Fruit fly (Drosophila melanogaster) whole organism, adult: ENCODE results near the gene CG14683.

Experiments used
- CG11617 ChIP-seq: fragments of 200-800 bp; sonication (Bioruptor generic); optimal IDR thresholded peaks from 2 replicates; lab custom pipeline; 2017; ENCODE audit warnings: mild to moderate bottlenecking, missing biosample characterization, missing genetic modification reagents, missing genetic modification characterization
- CG12768 ChIP-seq: fragments of 200-800 bp; sonication (Bioruptor generic); optimal IDR thresholded peaks from 2 replicates; lab custom pipeline; 2017; ENCODE audit warnings: missing biosample characterization, missing genetic modification characterization, mild to moderate bottlenecking, moderate library complexity, missing genetic modification reagents
- CG14711 ChIP-seq: fragments of 200-800 bp; sonication (Bioruptor generic); optimal IDR thresholded peaks from 2 replicates; lab custom pipeline; 2018; ENCODE audit warnings: missing biosample characterization, mild to moderate bottlenecking, missing genetic modification characterization, moderate library complexity
- CG1620 ChIP-seq: fragments of 200-800 bp; sonication (Bioruptor generic); optimal IDR thresholded peaks from 2 replicates; lab custom pipeline; 2016; ENCODE audit warnings: missing biosample characterization, missing genetic modification characterization
- CG33017 ChIP-seq: fragments of 200-800 bp; sonication (Bioruptor generic); optimal IDR thresholded peaks from 2 replicates; lab custom pipeline; 2018; ENCODE audit warnings: missing biosample characterization, mild to moderate bottlenecking, missing genetic modification characterization, moderate library complexity
- CG5204 ChIP-seq: fragments of 200-800 bp; sonication (Bioruptor generic); optimal IDR thresholded peaks from 2 replicates; lab custom pipeline; 2016; ENCODE audit warnings: missing biosample characterization, missing genetic modification characterization
- CG7045 ChIP-seq: fragments of 200-800 bp; sonication (Bioruptor generic); optimal IDR thresholded peaks from 2 replicates; lab custom pipeline; 2017; ENCODE audit warnings: missing biosample characterization, mild to moderate bottlenecking, missing genetic modification characterization
- CG7101 ChIP-seq: fragments of 200-800 bp; sonication (Bioruptor generic); optimal IDR thresholded peaks from 2 replicates; lab custom pipeline; 2018; ENCODE audit warnings: missing biosample characterization, mild to moderate bottlenecking, missing genetic modification characterization, moderate library complexity
- Clk ChIP-seq: fragments of 200-800 bp; sonication (Bioruptor generic); optimal IDR thresholded peaks from 2 replicates; lab custom pipeline; 2017; ENCODE audit warnings: missing biosample characterization, missing genetic modification characterization
- Crg-1 ChIP-seq: fragments of 200-800 bp; sonication (Bioruptor generic); optimal IDR thresholded peaks from 2 replicates; lab custom pipeline; 2016; ENCODE audit warnings: missing biosample characterization, missing genetic modification characterization
- Hr96 ChIP-seq: fragments of 200-800 bp; sonication (Bioruptor generic); optimal IDR thresholded peaks from 2 replicates; lab custom pipeline; 2016; ENCODE audit warnings: missing biosample characterization, missing genetic modification characterization
- Mnt ChIP-seq: fragments of 200-800 bp; sonication (Bioruptor generic); optimal IDR thresholded peaks from 2 replicates; lab custom pipeline; 2016; ENCODE audit warnings: missing biosample characterization, mild to moderate bottlenecking, missing genetic modification characterization
- bab1 ChIP-seq: fragments of 200-800 bp; sonication (Bioruptor generic); optimal IDR thresholded peaks from 3 replicates; lab custom pipeline; 2019; ENCODE audit warnings: missing biosample characterization, mild to moderate bottlenecking, missing genetic modification characterization, moderate library complexity
- cic ChIP-seq: fragments of 200-800 bp; sonication (Bioruptor generic); optimal IDR thresholded peaks from 2 replicates; lab custom pipeline; 2017; ENCODE audit warnings: missing biosample characterization, mild to moderate bottlenecking, missing genetic modification characterization, moderate library complexity
- cnc ChIP-seq, 2 experiments: fragments of >200 bp; optimal IDR thresholded peaks; 2 replicates each; lab custom pipeline; 2017
- kay ChIP-seq: fragments of 200-800 bp; sonication (Bioruptor generic); peaks from one replicate; lab custom pipeline; 2016; ENCODE audit warnings: missing biosample characterization, missing genetic modification characterization, borderline replicate concordance
- ovo ChIP-seq: fragments of 200-800 bp; sonication (Bioruptor generic); optimal IDR thresholded peaks from 2 replicates; lab custom pipeline; 2016; ENCODE audit warnings: missing biosample characterization, missing genetic modification characterization
- pad ChIP-seq: fragments of 200-800 bp; sonication (Bioruptor generic); optimal IDR thresholded peaks from 3 replicates; lab custom pipeline; 2017; ENCODE audit warnings: missing biosample characterization, missing genetic modification characterization, mild to moderate bottlenecking, moderate library complexity, missing genetic modification reagents
- tj ChIP-seq: fragments of 200-800 bp; sonication (Bioruptor generic); optimal IDR thresholded peaks from 3 replicates; lab custom pipeline; 2017; ENCODE audit warnings: missing biosample characterization, mild to moderate bottlenecking, missing genetic modification characterization, moderate library complexity
- toe ChIP-seq: fragments of 200-800 bp; sonication (Bioruptor generic); optimal IDR thresholded peaks from 2 replicates; lab custom pipeline; 2016; ENCODE audit warnings: missing biosample characterization, missing genetic modification characterization

The CG14683 gene

DNA sequence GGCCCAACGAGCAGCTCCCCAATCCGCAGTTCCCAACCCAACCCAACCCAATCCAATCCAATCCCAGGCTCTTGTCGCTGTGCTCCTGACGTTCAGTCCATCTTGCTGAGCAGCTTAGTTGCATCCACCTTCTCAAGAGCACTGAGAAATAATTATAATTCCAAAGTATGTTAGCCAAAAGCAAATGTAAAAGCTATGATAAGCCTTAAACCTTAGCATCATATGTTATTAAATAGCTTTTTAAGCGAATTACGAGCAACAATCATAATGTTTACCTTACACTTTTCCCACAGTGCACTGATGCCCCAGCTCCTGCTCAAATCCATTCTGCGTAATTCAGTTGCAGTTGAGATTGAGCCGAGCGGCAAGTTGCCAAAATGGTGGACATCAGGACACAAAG, 26.5 kb upstream of the CG14683 start:
- no peak for TF ChIP-seq cnc (optimal IDR thresholded peaks at IDR 0.05; lab: Kevin White, UChicago)
- TF ChIP-seq CG11617 (GFP tag; lab: Kevin White, UChicago), result no peak
- no peak for TF ChIP-seq Mnt (GFP tag; lab: Kevin White, UChicago)
- TF ChIP-seq CG12768 (GFP tag; lab: Kevin White, UChicago), result no peak
- no peak for TF ChIP-seq Hr96 (GFP tag; lab: Kevin White, UChicago)
- no peak for TF ChIP-seq pad (GFP tag; lab: Kevin White, UChicago)
- no peak for TF ChIP-seq CG14711 (tag; lab: Kevin White, UChicago)
- TF ChIP-seq CG5204 (GFP tag; lab: Kevin White, UChicago), result no peak

DNA sequence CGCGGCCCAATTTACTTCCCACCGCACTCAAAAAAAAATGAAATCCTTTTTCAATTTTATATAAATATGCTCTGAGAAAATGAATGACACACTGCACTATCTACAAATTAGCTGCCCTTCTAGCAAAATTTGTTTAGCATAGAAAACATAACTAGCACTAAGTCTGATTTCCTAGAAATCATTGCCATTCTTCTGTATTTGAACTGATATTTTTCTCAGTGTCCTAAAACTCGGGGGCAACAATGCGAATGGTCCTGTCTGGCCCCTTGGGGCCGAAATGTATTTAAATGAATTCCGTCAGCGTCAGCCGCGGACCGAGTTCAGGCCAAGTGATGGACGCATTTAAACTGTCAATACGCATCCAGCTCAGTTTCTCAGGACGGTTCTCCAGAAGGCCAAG, 23.8 kb upstream of the CG14683 start:
- TF ChIP-seq tj (GFP tag; lab: Kevin White, UChicago) (no peak), Mnt (GFP tag; lab: Kevin White, UChicago) (no peak), CG7101 (tag; lab: Kevin White, UChicago) (no peak), CG14711 (tag; lab: Kevin White, UChicago) (no peak), CG33017 (tag; lab: Kevin White, UChicago) (no peak), CG1620 (GFP tag; lab: Kevin White, UChicago) (no peak), toe (GFP tag; lab: Kevin White, UChicago) (no peak), pad (GFP tag; lab: Kevin White, UChicago) (no peak), cic (GFP tag; lab: Kevin White, UChicago) (no peak)

DNA sequence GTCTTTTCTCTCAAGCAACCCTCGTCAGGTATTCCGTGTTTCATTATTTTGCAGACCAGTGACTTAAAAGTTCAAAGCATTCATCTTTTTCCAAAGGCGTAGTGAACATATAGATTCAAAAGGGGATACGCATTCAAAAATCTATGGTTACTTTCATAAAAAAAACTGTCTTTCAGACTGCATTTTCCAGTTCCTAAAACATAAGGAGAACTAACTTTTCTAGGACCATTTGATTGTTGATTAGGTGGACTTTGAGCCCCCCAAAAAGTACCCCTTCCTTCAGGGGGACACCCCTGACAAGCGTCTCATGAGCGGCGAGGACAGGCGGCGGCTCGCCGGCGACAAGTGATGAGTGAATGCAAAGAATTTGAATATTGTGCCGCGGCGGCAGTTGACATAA, 22.9 kb upstream of the CG14683 start:
- no peak for TF ChIP-seq CG7101 (tag; lab: Kevin White, UChicago)
- no peak for TF ChIP-seq Hr96 (GFP tag; lab: Kevin White, UChicago)
- no peak for TF ChIP-seq Mnt (GFP tag; lab: Kevin White, UChicago)
- TF ChIP-seq cic (GFP tag; lab: Kevin White, UChicago), result no peak

DNA sequence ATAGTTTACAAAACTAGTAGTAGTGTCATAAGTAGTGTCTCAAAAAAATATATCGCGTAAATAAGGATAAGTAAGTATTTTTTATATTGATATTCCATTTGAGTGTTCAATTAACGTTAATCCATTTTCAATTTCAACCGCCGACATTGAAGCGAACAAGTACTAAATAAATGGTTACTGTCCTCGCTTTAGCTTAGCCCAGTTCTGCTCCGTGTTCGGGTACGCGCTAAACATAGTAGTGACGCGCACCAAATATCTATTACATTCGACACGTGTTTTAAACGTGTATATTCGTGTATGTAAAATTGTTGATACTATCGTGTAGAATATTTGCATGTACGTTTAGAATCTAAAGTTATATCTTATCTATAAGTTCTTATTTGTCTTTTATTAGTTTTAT, 21.3 kb upstream of the CG14683 start:
- no peak for TF ChIP-seq ovo (GFP tag; lab: Kevin White, UChicago)
- no peak for TF ChIP-seq toe (GFP tag; lab: Kevin White, UChicago)
- TF ChIP-seq Clk (GFP tag; lab: Kevin White, UChicago), result no peak
- TF ChIP-seq Hr96 (GFP tag; lab: Kevin White, UChicago), result no peak
- no peak for TF ChIP-seq cic (GFP tag; lab: Kevin White, UChicago)
- TF ChIP-seq CG7101 (tag; lab: Kevin White, UChicago), result no peak
- no peak for TF ChIP-seq pad (GFP tag; lab: Kevin White, UChicago)
- TF ChIP-seq Crg-1 (GFP tag; lab: Kevin White, UChicago), result peak; percentile 25
- TF ChIP-seq bab1 (GFP tag; lab: Kevin White, UChicago), result peak; percentile 56
- no peak for TF ChIP-seq CG11617 (GFP tag; lab: Kevin White, UChicago)
- TF ChIP-seq CG14711 (tag; lab: Kevin White, UChicago), result peak; percentile 20
- TF ChIP-seq CG33017 (tag; lab: Kevin White, UChicago), result no peak
- peak; percentile 43 for TF ChIP-seq CG1620 (GFP tag; lab: Kevin White, UChicago)
- TF ChIP-seq CG5204 (GFP tag; lab: Kevin White, UChicago), result no peak

DNA sequence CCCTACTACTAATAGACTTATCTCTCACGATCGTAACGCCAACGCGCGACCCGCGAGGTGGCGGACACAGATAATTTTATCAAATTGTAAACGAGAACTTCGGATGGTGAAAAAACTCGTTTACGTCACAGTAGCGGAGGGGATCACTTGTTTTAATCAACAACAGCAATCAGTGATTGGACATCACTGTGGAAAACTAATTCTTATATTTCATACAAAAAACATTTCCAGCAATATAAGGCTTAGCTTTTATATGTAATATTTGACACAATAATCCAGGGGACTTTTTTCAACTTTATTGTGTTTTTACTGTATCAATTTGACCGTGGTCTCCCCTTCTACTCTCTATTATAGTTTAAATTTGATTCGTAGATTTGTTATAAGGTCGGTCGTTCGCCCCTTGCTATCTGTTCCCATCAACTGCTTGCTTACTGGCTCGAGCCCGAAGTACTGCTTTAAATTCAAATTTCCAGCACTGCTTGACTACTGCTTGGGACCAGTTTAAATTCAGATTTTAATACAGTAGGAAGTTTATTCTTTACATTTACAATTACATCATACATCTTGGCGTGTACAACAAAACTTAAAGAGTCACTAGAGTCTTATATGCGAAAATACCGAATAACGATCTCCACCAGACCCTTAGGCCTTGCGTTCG, 19.1 kb upstream of the CG14683 start, which contains the start of gene CG6465:
Gene CG6465, minus strand, starts transcription at position 7 of the 658 bp plus-strand sequence.
- TF ChIP-seq CG33017 (tag; lab: Kevin White, UChicago) (peak; percentile 32), cic (GFP tag; lab: Kevin White, UChicago) (peak; percentile 63), kay (peak; percentile 70), Crg-1 (GFP tag; lab: Kevin White, UChicago) (no peak), pad (GFP tag; lab: Kevin White, UChicago) (peak; percentile 54), CG12768 (GFP tag; lab: Kevin White, UChicago) (peak; percentile 37), Mnt (GFP tag; lab: Kevin White, UChicago) (no peak), CG14711 (tag; lab: Kevin White, UChicago) (no peak)

DNA sequence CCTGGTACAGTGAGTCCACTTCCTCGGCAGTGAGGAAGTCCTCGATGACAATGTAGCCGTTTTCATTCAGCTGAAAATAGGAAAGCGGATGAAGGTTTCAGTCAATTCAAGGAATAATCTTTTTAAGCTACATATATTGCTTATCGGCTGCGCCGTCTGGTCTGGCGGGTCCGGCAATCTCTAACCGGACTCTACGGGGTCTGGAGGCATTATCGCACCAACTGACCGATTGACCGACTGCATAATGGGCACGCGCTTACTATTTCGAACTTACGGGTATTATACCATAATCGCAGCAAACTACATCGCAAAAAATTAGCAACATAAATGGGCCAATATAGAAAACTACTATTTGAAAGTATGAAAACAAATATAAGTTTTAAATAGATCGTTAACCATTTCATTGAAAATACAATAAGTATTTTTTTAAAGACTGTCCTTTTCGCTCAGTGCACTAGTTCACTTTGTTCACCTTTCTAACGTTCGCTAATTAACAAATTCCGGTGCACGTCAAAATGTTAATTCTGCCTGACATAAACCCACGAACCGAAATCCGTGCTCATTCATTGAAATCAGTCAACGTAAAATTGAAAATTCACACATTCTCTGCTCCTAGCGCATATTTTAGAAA, 17.4 kb upstream of the CG14683 start:
- TF ChIP-seq Hr96 (GFP tag; lab: Kevin White, UChicago) (peak; percentile 17), bab1 (GFP tag; lab: Kevin White, UChicago) (peak; percentile 20), CG33017 (tag; lab: Kevin White, UChicago) (peak; percentile 73), ovo (GFP tag; lab: Kevin White, UChicago) (no peak), pad (GFP tag; lab: Kevin White, UChicago) (no peak), CG14711 (tag; lab: Kevin White, UChicago) (peak; percentile 52), kay (no peak), tj (GFP tag; lab: Kevin White, UChicago) (peak; percentile 26), CG12768 (GFP tag; lab: Kevin White, UChicago) (peak; percentile 6), CG7101 (tag; lab: Kevin White, UChicago) (peak; percentile 77), Mnt (GFP tag; lab: Kevin White, UChicago) (peak; percentile 13), Crg-1 (GFP tag; lab: Kevin White, UChicago) (no peak), cnc (optimal IDR thresholded peaks at IDR 0.05; lab: Kevin White, UChicago) (no peak), CG7045 (GFP tag; lab: Kevin White, UChicago) (peak; percentile 58), CG1620 (GFP tag; lab: Kevin White, UChicago) (peak; percentile 46), CG11617 (GFP tag; lab: Kevin White, UChicago) (peak; percentile 54), CG5204 (GFP tag; lab: Kevin White, UChicago) (peak; percentile 59), cic (GFP tag; lab: Kevin White, UChicago) (peak; percentile 78), toe (GFP tag; lab: Kevin White, UChicago) (peak; percentile 48)
